Fruit fly (Drosophila melanogaster) whole organism, adult: ENCODE measurements around the gene trem.

Experiments used
- CG11617 ChIP-seq: fragments of 200-800 bp; sonication (Bioruptor generic); optimal IDR thresholded peaks from 2 replicates; lab custom pipeline; 2017; ENCODE audit warnings: mild to moderate bottlenecking, missing biosample characterization, missing genetic modification reagents, missing genetic modification characterization
- CG12768 ChIP-seq: fragments of 200-800 bp; sonication (Bioruptor generic); optimal IDR thresholded peaks from 2 replicates; lab custom pipeline; 2017; ENCODE audit warnings: missing biosample characterization, missing genetic modification characterization, mild to moderate bottlenecking, moderate library complexity, missing genetic modification reagents
- CG14711 ChIP-seq: fragments of 200-800 bp; sonication (Bioruptor generic); optimal IDR thresholded peaks from 2 replicates; lab custom pipeline; 2018; ENCODE audit warnings: missing biosample characterization, mild to moderate bottlenecking, missing genetic modification characterization, moderate library complexity
- CG1620 ChIP-seq: fragments of 200-800 bp; sonication (Bioruptor generic); optimal IDR thresholded peaks from 2 replicates; lab custom pipeline; 2016; ENCODE audit warnings: missing biosample characterization, missing genetic modification characterization
- CG33017 ChIP-seq: fragments of 200-800 bp; sonication (Bioruptor generic); optimal IDR thresholded peaks from 2 replicates; lab custom pipeline; 2018; ENCODE audit warnings: missing biosample characterization, mild to moderate bottlenecking, missing genetic modification characterization, moderate library complexity
- CG5204 ChIP-seq: fragments of 200-800 bp; sonication (Bioruptor generic); optimal IDR thresholded peaks from 2 replicates; lab custom pipeline; 2016; ENCODE audit warnings: missing biosample characterization, missing genetic modification characterization
- CG7045 ChIP-seq: fragments of 200-800 bp; sonication (Bioruptor generic); optimal IDR thresholded peaks from 2 replicates; lab custom pipeline; 2017; ENCODE audit warnings: missing biosample characterization, mild to moderate bottlenecking, missing genetic modification characterization
- CG7101 ChIP-seq: fragments of 200-800 bp; sonication (Bioruptor generic); optimal IDR thresholded peaks from 2 replicates; lab custom pipeline; 2018; ENCODE audit warnings: missing biosample characterization, mild to moderate bottlenecking, missing genetic modification characterization, moderate library complexity
- Clk ChIP-seq: fragments of 200-800 bp; sonication (Bioruptor generic); optimal IDR thresholded peaks from 2 replicates; lab custom pipeline; 2017; ENCODE audit warnings: missing biosample characterization, missing genetic modification characterization
- Crg-1 ChIP-seq: fragments of 200-800 bp; sonication (Bioruptor generic); optimal IDR thresholded peaks from 2 replicates; lab custom pipeline; 2016; ENCODE audit warnings: missing biosample characterization, missing genetic modification characterization
- Hr96 ChIP-seq: fragments of 200-800 bp; sonication (Bioruptor generic); optimal IDR thresholded peaks from 2 replicates; lab custom pipeline; 2016; ENCODE audit warnings: missing biosample characterization, missing genetic modification characterization
- Mnt ChIP-seq: fragments of 200-800 bp; sonication (Bioruptor generic); optimal IDR thresholded peaks from 2 replicates; lab custom pipeline; 2016; ENCODE audit warnings: missing biosample characterization, mild to moderate bottlenecking, missing genetic modification characterization
- bab1 ChIP-seq: fragments of 200-800 bp; sonication (Bioruptor generic); optimal IDR thresholded peaks from 3 replicates; lab custom pipeline; 2019; ENCODE audit warnings: missing biosample characterization, mild to moderate bottlenecking, missing genetic modification characterization, moderate library complexity
- cic ChIP-seq: fragments of 200-800 bp; sonication (Bioruptor generic); optimal IDR thresholded peaks from 2 replicates; lab custom pipeline; 2017; ENCODE audit warnings: missing biosample characterization, mild to moderate bottlenecking, missing genetic modification characterization, moderate library complexity
- cnc ChIP-seq, 2 experiments: fragments of >200 bp; optimal IDR thresholded peaks; 2 replicates each; lab custom pipeline; 2017
- kay ChIP-seq: fragments of 200-800 bp; sonication (Bioruptor generic); peaks from one replicate; lab custom pipeline; 2016; ENCODE audit warnings: missing biosample characterization, missing genetic modification characterization, borderline replicate concordance
- ovo ChIP-seq: fragments of 200-800 bp; sonication (Bioruptor generic); optimal IDR thresholded peaks from 2 replicates; lab custom pipeline; 2016; ENCODE audit warnings: missing biosample characterization, missing genetic modification characterization
- pad ChIP-seq: fragments of 200-800 bp; sonication (Bioruptor generic); optimal IDR thresholded peaks from 3 replicates; lab custom pipeline; 2017; ENCODE audit warnings: missing biosample characterization, missing genetic modification characterization, mild to moderate bottlenecking, moderate library complexity, missing genetic modification reagents
- tj ChIP-seq: fragments of 200-800 bp; sonication (Bioruptor generic); optimal IDR thresholded peaks from 3 replicates; lab custom pipeline; 2017; ENCODE audit warnings: missing biosample characterization, mild to moderate bottlenecking, missing genetic modification characterization, moderate library complexity
- toe ChIP-seq: fragments of 200-800 bp; sonication (Bioruptor generic); optimal IDR thresholded peaks from 2 replicates; lab custom pipeline; 2016; ENCODE audit warnings: missing biosample characterization, missing genetic modification characterization

Gene trem

DNA sequence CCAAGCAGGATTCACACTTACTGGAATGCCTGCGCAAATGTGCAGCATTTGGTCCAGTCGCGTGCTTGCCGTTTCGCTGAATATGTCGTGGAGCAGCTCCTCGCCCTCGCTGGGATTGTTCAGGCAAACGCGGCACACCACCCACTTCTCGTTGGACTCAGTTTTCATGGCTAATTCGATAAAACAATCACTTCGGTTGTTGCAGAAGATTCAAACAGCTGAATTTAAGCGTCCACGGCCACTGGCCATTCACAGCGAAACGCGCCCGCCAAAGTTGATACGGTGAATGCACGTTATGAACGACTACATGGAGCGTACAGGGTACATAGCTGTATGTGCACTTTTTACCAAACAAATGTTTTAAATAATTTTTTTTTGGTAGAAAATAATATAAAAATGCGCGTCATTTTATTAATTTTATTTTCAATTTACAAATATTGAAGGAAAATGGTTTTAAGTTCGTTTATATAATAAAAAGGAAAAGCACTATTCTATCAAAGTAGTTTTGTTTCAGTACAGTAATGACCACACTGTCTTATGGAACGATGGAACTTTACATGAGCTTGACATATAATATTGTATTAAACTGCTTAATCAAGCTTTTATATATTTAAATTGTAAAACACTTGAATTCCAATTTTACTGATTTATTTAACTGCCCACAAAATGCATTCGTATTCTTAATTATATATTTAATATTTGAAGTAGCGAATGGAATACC is at the start of gene trem:
TSS of gene trem (minus strand) at position 267 of the 721 bp plus-strand sequence.
- peak; percentile 72 for TF ChIP-seq CG5204 (GFP tag; lab: Kevin White, UChicago)
- peak; percentile 65 for TF ChIP-seq pad (GFP tag; lab: Kevin White, UChicago)
- TF ChIP-seq CG14711 = peak; percentile 58
- TF ChIP-seq bab1 (GFP tag; lab: Kevin White, UChicago) = no peak
- TF ChIP-seq CG33017 = peak; percentile 54
- no peak for TF ChIP-seq kay (GFP tag; lab: Kevin White, UChicago)
- TF ChIP-seq ovo = peak; percentile 33
- TF ChIP-seq toe (GFP tag; lab: Kevin White, UChicago) = peak; percentile 86
- TF ChIP-seq CG1620 = peak; percentile 59
- TF ChIP-seq cic (GFP tag; lab: Kevin White, UChicago) = peak; percentile 1
- TF ChIP-seq CG7045 = peak; percentile 79
- peak; percentile 55 for TF ChIP-seq Crg-1 (GFP tag; lab: Kevin White, UChicago)
- TF ChIP-seq Clk = peak; percentile 67
- peak; percentile 42 for TF ChIP-seq Hr96 (GFP tag; lab: Kevin White, UChicago)
- peak; percentile 49 for TF ChIP-seq Mnt (GFP tag; lab: Kevin White, UChicago)
- peak; percentile 54 for TF ChIP-seq tj
- TF ChIP-seq CG12768 (GFP tag; lab: Kevin White, UChicago) = peak; percentile 77
- peak; percentile 76 for TF ChIP-seq CG7101 (tag; lab: Kevin White, UChicago)
- TF ChIP-seq CG11617 = peak; percentile 85
- no peak for TF ChIP-seq cnc (optimal IDR thresholded peaks at IDR 0.05; lab: Kevin White, UChicago)

DNA sequence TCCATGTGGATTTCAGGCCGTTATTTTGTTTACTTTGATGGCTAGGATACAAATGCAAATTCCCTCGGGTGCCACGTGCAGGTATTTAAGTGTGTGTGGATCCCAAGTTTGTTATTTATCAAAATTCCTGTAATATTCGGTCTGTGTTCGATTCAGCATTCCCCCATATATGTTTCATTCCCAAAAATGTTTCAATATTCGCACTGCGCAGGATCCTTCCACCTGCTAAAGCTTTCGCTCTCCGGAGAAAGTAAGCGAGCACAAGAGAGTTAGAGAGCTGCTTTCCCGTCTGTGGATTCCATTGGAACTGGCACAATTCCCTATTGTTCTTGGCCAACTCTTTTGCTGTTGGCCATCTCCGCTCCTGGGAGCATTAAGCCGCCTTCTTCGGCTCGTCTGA is 49.1 kb upstream of the trem start:
- TF ChIP-seq Hr96 (GFP tag; lab: Kevin White, UChicago) = no peak
- TF ChIP-seq Mnt (GFP tag; lab: Kevin White, UChicago) = peak; percentile 15

DNA sequence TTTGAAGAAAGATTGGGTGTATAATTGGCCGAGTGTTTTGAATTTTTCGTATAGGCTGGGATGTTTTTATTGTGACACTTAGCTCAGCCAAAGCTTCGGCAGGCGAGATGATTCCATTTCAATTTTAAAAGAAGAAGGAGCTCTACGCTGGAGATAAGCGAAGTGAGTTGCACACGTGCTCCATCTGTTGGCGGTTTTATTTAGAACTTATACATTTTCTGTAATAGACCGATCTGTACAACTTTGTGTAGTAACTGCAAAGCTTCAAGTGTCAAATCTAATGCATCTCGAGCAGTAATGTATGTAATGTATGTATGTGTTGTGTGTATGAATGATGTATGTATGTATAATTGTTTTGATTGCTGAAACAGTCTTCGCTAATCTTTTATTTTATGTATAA is 35.3 kb upstream of the trem start:
- TF ChIP-seq ovo (no peak), CG14711 (no peak), cic (GFP tag; lab: Kevin White, UChicago) (no peak), cnc (optimal IDR thresholded peaks at IDR 0.05; lab: Kevin White, UChicago) (no peak), CG7045 (no peak), CG5204 (GFP tag; lab: Kevin White, UChicago) (no peak)

DNA sequence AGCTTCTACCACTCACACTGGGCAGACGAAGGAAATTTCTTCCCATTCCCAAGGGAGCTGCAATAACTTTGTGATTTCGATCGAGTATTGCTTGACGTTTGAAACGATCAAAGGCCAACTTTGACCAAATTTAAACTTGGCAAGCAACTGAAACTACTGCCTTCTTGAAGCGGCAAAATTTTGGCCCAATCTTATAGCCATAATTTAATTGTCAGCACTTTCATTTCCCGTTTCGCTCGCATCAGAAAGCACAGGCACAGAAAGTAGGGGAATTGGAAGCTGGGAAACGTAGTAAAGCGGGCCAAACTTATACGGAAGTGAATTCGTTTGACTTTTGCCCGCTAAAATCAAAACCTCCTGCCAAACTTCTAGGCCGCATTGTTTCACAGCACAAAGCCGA is 28.5 kb upstream of the trem start, which contains the start of gene CG4390:
TSS of gene CG4390 (minus strand) at position 101 of the 400 bp plus-strand sequence.
- TF ChIP-seq cic (GFP tag; lab: Kevin White, UChicago) (no peak), CG12768 (GFP tag; lab: Kevin White, UChicago) (no peak), bab1 (GFP tag; lab: Kevin White, UChicago) (no peak), pad (GFP tag; lab: Kevin White, UChicago) (no peak), CG11617 (no peak), CG14711 (no peak), toe (GFP tag; lab: Kevin White, UChicago) (no peak), ovo (no peak), Clk (no peak), CG7045 (no peak), Hr96 (GFP tag; lab: Kevin White, UChicago) (no peak), CG33017 (no peak), Crg-1 (GFP tag; lab: Kevin White, UChicago) (no peak), CG1620 (no peak), Mnt (GFP tag; lab: Kevin White, UChicago) (no peak), tj (no peak)

DNA sequence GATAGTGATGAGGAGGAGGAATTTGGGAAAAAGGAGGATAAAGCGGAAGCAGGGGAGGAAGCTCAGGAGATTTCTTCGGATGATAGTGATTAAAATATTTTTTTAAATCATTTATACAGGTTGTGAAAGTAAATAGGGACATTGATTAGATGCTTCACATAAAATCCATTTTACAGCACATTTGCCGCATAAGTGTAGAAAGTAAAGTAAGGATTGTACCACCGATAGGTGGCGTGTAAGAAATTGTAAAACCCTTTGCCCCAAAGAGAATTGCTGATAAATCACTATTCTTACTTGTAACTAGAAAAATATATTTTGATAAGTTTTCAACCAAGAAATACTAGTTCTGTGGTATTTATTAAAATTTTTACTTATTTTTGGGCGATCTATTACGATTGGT is 27.9 kb upstream of the trem start:
- TF ChIP-seq Clk (no peak), bab1 (GFP tag; lab: Kevin White, UChicago) (no peak), toe (GFP tag; lab: Kevin White, UChicago) (no peak), Crg-1 (GFP tag; lab: Kevin White, UChicago) (no peak), CG1620 (no peak), pad (GFP tag; lab: Kevin White, UChicago) (no peak), cic (GFP tag; lab: Kevin White, UChicago) (no peak), CG11617 (no peak), CG7101 (tag; lab: Kevin White, UChicago) (no peak), CG7045 (no peak), tj (no peak), ovo (no peak), CG33017 (no peak), Mnt (GFP tag; lab: Kevin White, UChicago) (no peak), CG14711 (no peak), kay (GFP tag; lab: Kevin White, UChicago) (no peak)

DNA sequence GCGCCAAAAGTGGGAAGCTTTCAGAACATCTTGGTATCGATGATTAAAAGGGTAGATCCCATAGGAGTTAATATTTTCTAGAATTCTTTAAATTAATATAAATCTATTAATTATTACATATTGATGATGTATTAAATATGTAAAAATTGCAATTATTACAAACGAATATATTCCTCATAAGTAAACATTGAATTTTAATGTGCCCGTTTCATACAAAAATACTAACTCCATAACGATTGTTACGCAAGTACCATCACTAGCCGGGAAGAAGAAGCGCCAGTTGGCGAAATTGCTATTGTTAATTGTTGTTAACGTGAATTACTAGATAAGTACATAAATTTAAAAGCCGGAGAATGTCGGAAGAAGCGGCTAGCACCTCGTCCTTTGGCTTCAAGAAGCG is 26.4 kb upstream of the trem start, which contains the start of gene mdlc:
TSS of gene mdlc (plus strand) at position 248 of the 400 bp plus-strand sequence.
- TF ChIP-seq toe (GFP tag; lab: Kevin White, UChicago) (peak; percentile 0), CG5204 (GFP tag; lab: Kevin White, UChicago) (peak; percentile 7), CG11617 (peak; percentile 14), kay (GFP tag; lab: Kevin White, UChicago) (peak; percentile 28), Hr96 (GFP tag; lab: Kevin White, UChicago) (no peak)

DNA sequence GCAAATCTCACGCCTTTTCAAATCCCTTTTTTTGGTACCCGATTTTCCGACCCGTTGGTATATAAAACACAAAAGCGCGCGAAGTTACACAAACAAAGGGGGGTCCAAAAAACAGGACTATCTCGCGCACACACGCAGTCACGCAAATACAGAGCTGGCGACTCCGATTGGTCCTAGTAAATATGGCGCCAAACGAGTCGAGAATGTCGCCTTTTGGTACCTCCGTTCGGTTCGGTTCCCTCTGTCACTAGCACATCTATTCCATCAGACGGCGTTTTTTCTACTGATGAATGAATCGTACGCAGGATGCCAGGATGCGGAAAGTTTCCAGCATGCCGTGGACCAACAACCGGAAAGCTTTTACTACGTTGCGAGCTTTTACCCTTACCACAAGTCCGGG is 24.7 kb upstream of the trem start, which contains the start of gene CG17193:
TSS of gene CG17193 (minus strand) at position 289 of the 400 bp plus-strand sequence.
- TF ChIP-seq cic (GFP tag; lab: Kevin White, UChicago) (peak; percentile 10), cnc (optimal IDR thresholded peaks at IDR 0.05; lab: Kevin White, UChicago) (no peak)
